Fruit fly (Drosophila melanogaster): ENCODE results near the gene Cpr65Ec.

Gene Cpr65Ec

dm6 chr3L:7086558-7087059 is 6.4 kb upstream of the Cpr65Ec start, which contains the start of gene Cpr65Ea:
Cpr65Ea (minus strand) TSS chr3L:7086608.
- TF ChIP-seq OdsH (GFP tag; optimal IDR thresholded peaks at IDR 0.05) (no peak), Eip78C (GFP tag) (peak; percentile 10)

dm6 chr3L:7087347-7087746 is 5.7 kb upstream of the Cpr65Ec start:
- TF ChIP-seq CG8632 (GFP tag; optimal IDR thresholded peaks at IDR 0.05), result no peak
- no peak for TF ChIP-seq net (GFP tag; optimal IDR thresholded peaks at IDR 0.05)
- TF ChIP-seq Hr38 (GFP tag; optimal IDR thresholded peaks at IDR 0.05), result no peak
- TF ChIP-seq CG4318 (GFP tag; optimal IDR thresholded peaks at IDR 0.05), result no peak
- peak; percentile 10 for TF ChIP-seq CG10631 (GFP tag; optimal IDR thresholded peaks at IDR 0.05)
- no peak for TF ChIP-seq lz (GFP tag; optimal IDR thresholded peaks at IDR 0.05)
- no peak for TF ChIP-seq CG6792 (GFP tag; optimal IDR thresholded peaks at IDR 0.05)
- TF ChIP-seq achi (GFP tag; optimal IDR thresholded peaks at IDR 0.05), result no peak
- TF ChIP-seq cyc (GFP tag; optimal IDR thresholded peaks at IDR 0.05), result no peak
- peak; percentile 19 for TF ChIP-seq Ets96B (tag; optimal IDR thresholded peaks at IDR 0.05)
- TF ChIP-seq Ets21C (GFP tag; optimal IDR thresholded peaks at IDR 0.05), result no peak
- no peak for TF ChIP-seq CG31627 (GFP tag; optimal IDR thresholded peaks at IDR 0.05)
- no peak for TF ChIP-seq svp (GFP tag)
- peak; percentile 53 for TF ChIP-seq CG6808 (GFP tag; optimal IDR thresholded peaks at IDR 0.05)
- peak; percentile 61 for TF ChIP-seq CG3032 (tag; optimal IDR thresholded peaks at IDR 0.05)
- TF ChIP-seq CG11294 (GFP tag; IDR thresholded peaks at IDR 0.05), result no peak
- TF ChIP-seq Blimp-1 (GFP tag; optimal IDR thresholded peaks at IDR 0.05), result no peak
- no peak for TF ChIP-seq Gug (GFP tag; IDR thresholded peaks at IDR 0.05)
- TF ChIP-seq CG3919 (GFP tag; optimal IDR thresholded peaks at IDR 0.05), result peak; percentile 27
- TF ChIP-seq Eip75B (GFP tag; optimal IDR thresholded peaks at IDR 0.05), result peak; percentile 43
- no peak for TF ChIP-seq dac (GFP tag; optimal IDR thresholded peaks at IDR 0.05)
- peak; percentile 44 for TF ChIP-seq CG10669 (GFP tag; optimal IDR thresholded peaks at IDR 0.05)
- peak; percentile 30 for TF ChIP-seq CG8319 (GFP tag; optimal IDR thresholded peaks at IDR 0.05)
- no peak for TF ChIP-seq CG6163 (GFP tag; IDR thresholded peaks at IDR 0.05)
- no peak for TF ChIP-seq Sox15 (GFP tag; optimal IDR thresholded peaks at IDR 0.05)
- no peak for TF ChIP-seq Sox102F (GFP tag; optimal IDR thresholded peaks at IDR 0.05)
- TF ChIP-seq Hr39 (GFP tag; optimal IDR thresholded peaks at IDR 0.05), result no peak
- no peak for TF ChIP-seq CG15336 (GFP tag; IDR thresholded peaks at IDR 0.05)
- TF ChIP-seq fkh (GFP tag; optimal IDR thresholded peaks at IDR 0.05), result no peak
- peak; percentile 4 for TF ChIP-seq Hr4 (GFP tag; optimal IDR thresholded peaks at IDR 0.05)
- TF ChIP-seq Sox14 (GFP tag; optimal IDR thresholded peaks at IDR 0.05), result no peak
- peak; percentile 2 for TF ChIP-seq pdm3 (GFP tag; optimal IDR thresholded peaks at IDR 0.05)
- TF ChIP-seq CG6854 (GFP tag; optimal IDR thresholded peaks at IDR 0.05), result no peak
- no peak for TF ChIP-seq eg (GFP tag; IDR thresholded peaks at IDR 0.05)
- TF ChIP-seq CG9139 (GFP tag; optimal IDR thresholded peaks at IDR 0.05), result peak; percentile 16
- no peak for TF ChIP-seq Lpt (GFP tag; optimal IDR thresholded peaks at IDR 0.05)
- no peak for TF ChIP-seq CG34406 (GFP tag; optimal IDR thresholded peaks at IDR 0.05)
- no peak for TF ChIP-seq CG16779 (tag; optimal IDR thresholded peaks at IDR 0.05)
- peak in 1 of 2 experiments; percentile 49 for TF ChIP-seq ss (GFP tag; optimal IDR thresholded peaks at IDR 0.05)
- TF ChIP-seq Smox (GFP tag; optimal IDR thresholded peaks at IDR 0.05), result no peak
- TF ChIP-seq Eip78C (GFP tag), result peak; percentile 78
- TF ChIP-seq dsx (GFP tag; optimal IDR thresholded peaks at IDR 0.05; ENCODE audit: poor library complexity, severe bottlenecking), result no peak
- TF ChIP-seq acj6 (GFP tag; optimal IDR thresholded peaks at IDR 0.05), result no peak
- no peak for TF ChIP-seq Eip93F (GFP tag; optimal IDR thresholded peaks at IDR 0.05)
- peak; percentile 14 for TF ChIP-seq fd59A (GFP tag; optimal IDR thresholded peaks at IDR 0.05)
- no peak for TF ChIP-seq CG11762 (GFP tag; optimal IDR thresholded peaks at IDR 0.05; ENCODE audit: insufficient read depth)
- TF ChIP-seq CG7368 (GFP tag; optimal IDR thresholded peaks at IDR 0.05), result peak; percentile 29
- TF ChIP-seq CG32006 (GFP tag; optimal IDR thresholded peaks at IDR 0.05), result peak; percentile 3
- TF ChIP-seq CG8119 (GFP tag; IDR thresholded peaks at IDR 0.05), result no peak
- TF ChIP-seq fd85E (GFP tag; optimal IDR thresholded peaks at IDR 0.05), result no peak
